Fruit fly (Drosophila melanogaster): ENCODE results near the gene hwt.
A peak's percentile ranks its signal among the peaks of the same experiment; 100 is the strongest.

Gene hwt

DNA sequence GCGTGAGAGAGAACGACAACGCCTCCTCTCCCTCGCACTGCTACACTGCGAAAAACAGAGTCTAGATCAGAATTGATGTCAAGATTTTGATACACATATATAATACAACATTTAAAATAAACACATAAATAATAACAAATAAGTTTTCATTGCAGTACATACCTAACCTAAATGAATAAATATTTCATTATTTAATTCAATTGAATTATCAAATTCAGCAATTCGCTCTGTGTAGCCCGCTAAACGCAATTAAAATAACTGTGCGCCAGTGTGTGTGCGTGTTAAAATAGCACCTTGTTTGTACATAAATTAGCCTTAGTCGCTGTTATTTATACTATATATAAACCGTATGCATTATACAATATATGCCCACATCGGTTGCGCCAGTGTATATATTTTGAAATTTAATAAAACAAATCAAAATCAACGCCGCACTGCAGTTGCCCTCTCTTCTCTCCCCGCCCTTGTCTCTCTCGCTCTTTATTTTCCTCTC is 96.0 kb downstream of the hwt start (continued):
- TF ChIP-seq CG11695 (GFP tag; IDR thresholded peaks at IDR 0.05) (peak; percentile 95), CG2202 (tag; optimal IDR thresholded peaks at IDR 0.05) (peak; percentile 70), CG1233 (GFP tag; optimal IDR thresholded peaks at IDR 0.05) (peak; percentile 96), ato (GFP tag; IDR thresholded peaks at IDR 0.05; ENCODE audit: partially characterized antibody) (no peak), ab (GFP tag; optimal IDR thresholded peaks at IDR 0.05) (peak; percentile 37), HLH3B (GFP tag; IDR thresholded peaks at IDR 0.05) (peak; percentile 96), CG14050 (GFP tag; IDR thresholded peaks at IDR 0.05) (peak; percentile 90), tna (GFP tag; IDR thresholded peaks at IDR 0.05; ENCODE audit: partially characterized antibody) (no peak), Atf-2 (GFP tag; optimal IDR thresholded peaks at IDR 0.05) (peak; percentile 36), Ssrp (tag; optimal IDR thresholded peaks at IDR 0.05) (peak; percentile 89), CG11723 (GFP tag; optimal IDR thresholded peaks at IDR 0.05) (peak; percentile 85), Atf3 (GFP tag; optimal IDR thresholded peaks at IDR 0.05) (no peak), CG7556 (GFP tag; optimal IDR thresholded peaks at IDR 0.05) (peak; percentile 95), usp (GFP tag; optimal IDR thresholded peaks at IDR 0.05) (no peak), toy (GFP tag; IDR thresholded peaks at IDR 0.05) (peak; percentile 89), CG17802 (tag; optimal IDR thresholded peaks at IDR 0.05) (peak; percentile 62), sens-2 (GFP tag; IDR thresholded peaks at IDR 0.05) (peak; percentile 82), slbo (GFP tag; IDR thresholded peaks at IDR 0.05) (peak; percentile 97), Trl (optimal IDR thresholded peaks at IDR 0.05) (peak; percentile 45 to 53), Trl (GFP tag; optimal IDR thresholded peaks at IDR 0.05) (peak; percentile 29), emc (GFP tag; optimal IDR thresholded peaks at IDR 0.05) (peak; percentile 53), ken (GFP tag; IDR thresholded peaks at IDR 0.05) (peak; percentile 88), CG5180 (GFP tag; optimal IDR thresholded peaks at IDR 0.05) (peak; percentile 85), CG13424 (tag; optimal IDR thresholded peaks at IDR 0.05) (peak; percentile 95), Bteb2 (GFP tag; optimal IDR thresholded peaks at IDR 0.05) (peak; percentile 78), CG4707 (GFP tag; optimal IDR thresholded peaks at IDR 0.05) (peak; percentile 62), D (optimal IDR thresholded peaks at IDR 0.05) (no peak), D (GFP tag; optimal IDR thresholded peaks at IDR 0.05) (peak; percentile 92), Fer1 (GFP tag; optimal IDR thresholded peaks at IDR 0.05) (peak; percentile 96), CG17359 (tag; optimal IDR thresholded peaks at IDR 0.05) (peak; percentile 96), CG8478 (optimal IDR thresholded peaks at IDR 0.05) (no peak), GATAe (GFP tag; conservative IDR thresholded peaks at IDR 0.05) (peak; percentile 79; the same call in 1 of the 2 replicates), Taf1 (GFP tag; IDR thresholded peaks at IDR 0.05) (peak; percentile 94), CG9215 (GFP tag; IDR thresholded peaks at IDR 0.05) (peak; percentile 95), E2f1 (GFP tag; IDR thresholded peaks at IDR 0.05) (peak; percentile 94), Doc3 (GFP tag; IDR thresholded peaks at IDR 0.05; ENCODE audit: partially characterized antibody) (no peak), Sox100B (GFP tag; optimal IDR thresholded peaks at IDR 0.05) (peak; percentile 95), Bgb (GFP tag; IDR thresholded peaks at IDR 0.05; ENCODE audit: partially characterized antibody) (no peak), CG17186 (GFP tag; optimal IDR thresholded peaks at IDR 0.05) (peak; percentile 10), CG9876 (GFP tag; optimal IDR thresholded peaks at IDR 0.05) (no peak), tio (GFP tag; optimal IDR thresholded peaks at IDR 0.05) (peak; percentile 93), CG18599 (GFP tag; optimal IDR thresholded peaks at IDR 0.05) (peak; percentile 96), eve (GFP tag; optimal IDR thresholded peaks at IDR 0.05) (peak in 1 of 2 experiments; percentile 97), CG7839 (tag; optimal IDR thresholded peaks at IDR 0.05) (peak; percentile 98), HmgD (GFP tag; optimal IDR thresholded peaks at IDR 0.05) (no peak), Med (GFP tag) (peak; percentile 93), CG1024 (GFP tag; IDR thresholded peaks at IDR 0.05) (peak; percentile 84), sisA (GFP tag; IDR thresholded peaks at IDR 0.05) (peak; percentile 94), CG33557 (GFP tag; optimal IDR thresholded peaks at IDR 0.05) (peak; percentile 64), hbn (GFP tag; IDR thresholded peaks at IDR 0.05; ENCODE audit: partially characterized antibody) (no peak), pan (optimal IDR thresholded peaks at IDR 0.05) (no peak), pan (GFP tag; optimal IDR thresholded peaks at IDR 0.05 in 1 of 2, IDR thresholded peaks at IDR 0.05 in 1 of 2) (peak in 1 of 2 experiments; percentile 96)
